Fruit fly (Drosophila melanogaster) whole organism, embryonic: ENCODE measurements around the gene Cyp4g15.
A peak's percentile ranks its signal among the peaks of the same experiment; 100 is the strongest.

Experiments
- ATbp ChIP-seq: fragments of 200-800 bp; sonication (Bioruptor generic); optimal IDR thresholded peaks from 2 replicates; lab custom pipeline; 2017; ENCODE audit warnings: missing biosample characterization, mild to moderate bottlenecking, missing genetic modification characterization, missing genetic modification reagents
- Bgb ChIP-seq: fragments of 200-800 bp; sonication (Bioruptor generic); IDR thresholded peaks from 2 replicates; pipeline ENCODE4 v1.3.6; 2022; ENCODE audit warnings: missing biosample characterization, missing genetic modification characterization; ENCODE audit not compliant: partially characterized antibody
- CG12104 ChIP-seq: fragments of 200-800 bp; sonication (Bioruptor generic); optimal IDR thresholded peaks from 3 replicates; lab custom pipeline; 2016; ENCODE audit warnings: missing biosample characterization, missing genetic modification characterization
- CG12942 ChIP-seq: fragments of 200-800 bp; sonication (Bioruptor generic); optimal IDR thresholded peaks from 3 replicates; lab custom pipeline; 2016; ENCODE audit warnings: missing biosample characterization, missing genetic modification characterization
- CG13624 ChIP-seq: fragments of 200-800 bp; sonication (Bioruptor generic); optimal IDR thresholded peaks from 2 replicates; lab custom pipeline; 2016; ENCODE audit warnings: missing biosample characterization, missing genetic modification characterization
- CG15011 ChIP-seq: fragments of 200-800 bp; sonication (Bioruptor generic); optimal IDR thresholded peaks from 3 replicates; lab custom pipeline; 2018; ENCODE audit warnings: missing biosample characterization, mild to moderate bottlenecking, missing genetic modification characterization
- CG15073 ChIP-seq: fragments of 200-800 bp; sonication (Bioruptor generic); optimal IDR thresholded peaks from 2 replicates; lab custom pipeline; 2016; ENCODE audit warnings: missing biosample characterization, missing genetic modification characterization
- CG15696 ChIP-seq: fragments of 200-800 bp; sonication (Bioruptor generic); optimal IDR thresholded peaks from 2 replicates; lab custom pipeline; 2019; ENCODE audit warnings: missing biosample characterization, mild to moderate bottlenecking, missing genetic modification characterization, moderate library complexity
- CG17359 ChIP-seq: fragments of 200-800 bp; sonication (Bioruptor generic); optimal IDR thresholded peaks from 3 replicates; lab custom pipeline; 2018; ENCODE audit warnings: missing biosample characterization, mild to moderate bottlenecking, missing genetic modification characterization, moderate library complexity
- CG17612 ChIP-seq: fragments of 200-800 bp; sonication (Bioruptor generic); IDR thresholded peaks from 2 replicates; pipeline ENCODE4 v1.3.6; 2022; ENCODE audit warnings: missing biosample characterization, missing genetic modification characterization
- CG18619 ChIP-seq: fragments of 200-800 bp; sonication (Bioruptor generic); optimal IDR thresholded peaks from 3 replicates; lab custom pipeline; 2017; ENCODE audit warnings: missing biosample characterization, mild to moderate bottlenecking, missing genetic modification characterization
- CG2116 ChIP-seq: fragments of 200-800 bp; sonication (Bioruptor generic); optimal IDR thresholded peaks from 3 replicates; lab custom pipeline; 2018; ENCODE audit warnings: missing biosample characterization, mild to moderate bottlenecking, missing genetic modification characterization
- CG2712 ChIP-seq: fragments of 200-800 bp; optimal IDR thresholded peaks from 3 replicates; lab custom pipeline; 2019; ENCODE audit warnings: missing biosample characterization, mild to moderate bottlenecking, missing genetic modification characterization, moderate library complexity
- CG2875 ChIP-seq: fragments of 200-800 bp; sonication (Bioruptor generic); optimal IDR thresholded peaks from 2 replicates; lab custom pipeline; 2017; ENCODE audit warnings: missing biosample characterization, mild to moderate bottlenecking, missing genetic modification characterization, missing genetic modification reagents
- CG30020 ChIP-seq: fragments of 200-800 bp; optimal IDR thresholded peaks from 2 replicates; lab custom pipeline; 2019; ENCODE audit warnings: missing biosample characterization, mild to moderate bottlenecking, missing genetic modification characterization, moderate library complexity
- CG31441 ChIP-seq: fragments of 200-800 bp; sonication (Bioruptor generic); IDR thresholded peaks from 2 replicates; pipeline ENCODE4 v1.3.6; 2022; ENCODE audit warnings: missing biosample characterization, missing genetic modification characterization
- CG3163 ChIP-seq: fragments of 200-800 bp; sonication (Bioruptor generic); optimal IDR thresholded peaks from 3 replicates; lab custom pipeline; 2016; ENCODE audit warnings: missing biosample characterization, missing genetic modification characterization
- CG3847 ChIP-seq: fragments of 200-800 bp; sonication (Bioruptor generic); IDR thresholded peaks from 2 replicates; pipeline ENCODE4 v1.3.6; 2022; ENCODE audit warnings: missing biosample characterization, missing genetic modification characterization
- CG4707 ChIP-seq: fragments of 200-800 bp; sonication (Bioruptor generic); optimal IDR thresholded peaks from 2 replicates; lab custom pipeline; 2018; ENCODE audit warnings: missing biosample characterization, mild to moderate bottlenecking, missing genetic modification characterization, moderate library complexity
- CG5953 ChIP-seq: fragments of 200-800 bp; sonication (Bioruptor generic); IDR thresholded peaks from 2 replicates; pipeline ENCODE4 v1.3.6; 2022; ENCODE audit warnings: missing biosample characterization, missing genetic modification characterization
- CG6689 ChIP-seq: fragments of 200-800 bp; sonication (Bioruptor generic); IDR thresholded peaks from 2 replicates; pipeline ENCODE4 v1.3.6; 2022; ENCODE audit warnings: missing biosample characterization, missing genetic modification characterization
- CG7745 ChIP-seq: fragments of 200-800 bp; sonication (Bioruptor generic); optimal IDR thresholded peaks from 2 replicates; lab custom pipeline; 2018; ENCODE audit warnings: missing biosample characterization, mild to moderate bottlenecking, missing genetic modification characterization, moderate library complexity
- D19A ChIP-seq: fragments of 200-800 bp; optimal IDR thresholded peaks from 3 replicates; lab custom pipeline; 2019; ENCODE audit warnings: missing biosample characterization, mild to moderate bottlenecking, missing genetic modification characterization, moderate library complexity
- Deaf1 ChIP-seq: fragments of 200-800 bp; optimal IDR thresholded peaks from 3 replicates; lab custom pipeline; 2019; ENCODE audit warnings: missing biosample characterization, mild to moderate bottlenecking, missing genetic modification characterization, moderate library complexity
- Gug ChIP-seq: fragments of 200-800 bp; sonication (Bioruptor generic); IDR thresholded peaks from 4 replicates; pipeline ENCODE4 v1.3.6; 2022; ENCODE audit warnings: missing biosample characterization, missing genetic modification characterization
- H15 ChIP-seq: fragments of 200-800 bp; sonication (Bioruptor generic); IDR thresholded peaks from 3 replicates; pipeline ENCODE4 v1.3.6; 2022; ENCODE audit warnings: missing biosample characterization, missing genetic modification characterization
- HLH3B ChIP-seq: fragments of 200-800 bp; sonication (Bioruptor generic); IDR thresholded peaks from 2 replicates; pipeline ENCODE4 v1.3.6; 2022; ENCODE audit warnings: missing biosample characterization, missing genetic modification characterization
- Med ChIP-seq: fragments of 200-800 bp; sonication (Bioruptor generic); peaks from one replicate; lab custom pipeline; 2016; ENCODE audit warnings: missing biosample characterization, missing genetic modification characterization, mild to moderate bottlenecking, inconsistent platforms, moderate library complexity
- NfI ChIP-seq: fragments of 200-800 bp; sonication (Bioruptor generic); optimal IDR thresholded peaks from 3 replicates; lab custom pipeline; 2018; ENCODE audit warnings: missing biosample characterization, mild to moderate bottlenecking, missing genetic modification characterization, moderate library complexity
- Taf1 ChIP-seq: fragments of 200-800 bp; sonication (Bioruptor generic); IDR thresholded peaks from 2 replicates; pipeline ENCODE4 v1.3.6; 2022; ENCODE audit warnings: missing biosample characterization, missing genetic modification characterization
- Tbp ChIP-seq: fragments of >200 bp; optimal IDR thresholded peaks from 2 replicates; lab custom pipeline; 2018; ENCODE audit warnings: missing biosample characterization, missing genetic modification characterization
- Vsx1 ChIP-seq: fragments of 200-800 bp; sonication (Bioruptor generic); optimal IDR thresholded peaks from 2 replicates; lab custom pipeline; 2017; ENCODE audit warnings: missing biosample characterization, mild to moderate bottlenecking, missing genetic modification characterization, missing genetic modification reagents
- abd-A ChIP-seq: fragments of 200-800 bp; sonication (Bioruptor generic); optimal IDR thresholded peaks from 3 replicates; lab custom pipeline; 2019; ENCODE audit warnings: missing biosample characterization, mild to moderate bottlenecking, missing genetic modification characterization, moderate library complexity
- ap ChIP-seq: fragments of 200-800 bp; sonication (Bioruptor generic); IDR thresholded peaks from 2 replicates; pipeline ENCODE4 v1.3.6; 2022; ENCODE audit warnings: missing biosample characterization, missing genetic modification characterization
- bbx ChIP-seq: fragments of 200-800 bp; sonication (Bioruptor generic); IDR thresholded peaks from 2 replicates; pipeline ENCODE4 v1.3.6; 2022; ENCODE audit warnings: missing biosample characterization, missing genetic modification characterization; ENCODE audit not compliant: partially characterized antibody
- caup ChIP-seq: fragments of 200-800 bp; sonication (Bioruptor generic); optimal IDR thresholded peaks from 3 replicates; lab custom pipeline; 2017; ENCODE audit warnings: missing biosample characterization, mild to moderate bottlenecking, missing genetic modification characterization, moderate library complexity; ENCODE audit not compliant: severe bottlenecking
- dpn ChIP-seq, 2 experiments: fragments of 200-800 bp; sonication (Bioruptor generic); optimal IDR thresholded peaks; 3 replicates each; lab custom pipeline; 2016; ENCODE audit warnings: missing biosample characterization in 2 of 2, missing genetic modification characterization in 2 of 2
- ems ChIP-seq: fragments of 200-800 bp; sonication (Bioruptor generic); optimal IDR thresholded peaks from 3 replicates; lab custom pipeline; 2016; ENCODE audit warnings: missing biosample characterization, missing genetic modification characterization
- exex ChIP-seq: fragments of 200-800 bp; sonication (Bioruptor generic); optimal IDR thresholded peaks from 4 replicates; lab custom pipeline; 2018; ENCODE audit warnings: missing biosample characterization, mild to moderate bottlenecking, missing genetic modification characterization, moderate library complexity
- grau ChIP-seq: fragments of 200-800 bp; optimal IDR thresholded peaks from 3 replicates; lab custom pipeline; 2019; ENCODE audit warnings: missing biosample characterization, mild to moderate bottlenecking, missing genetic modification characterization, moderate library complexity
- grn ChIP-seq: fragments of 200-800 bp; sonication (Bioruptor generic); optimal IDR thresholded peaks from 3 replicates; lab custom pipeline; 2017; ENCODE audit warnings: missing biosample characterization, missing genetic modification characterization
- gt ChIP-seq: fragments of 200-800 bp; sonication (Bioruptor generic); IDR thresholded peaks from 2 replicates; pipeline ENCODE4 v1.3.6; 2022; ENCODE audit warnings: missing biosample characterization, missing genetic modification characterization
- nerfin-1 ChIP-seq: fragments of 200-800 bp; sonication (Bioruptor generic); optimal IDR thresholded peaks from 3 replicates; lab custom pipeline; 2019; ENCODE audit warnings: missing biosample characterization, mild to moderate bottlenecking, missing genetic modification characterization, moderate library complexity
- ro ChIP-seq: fragments of 200-800 bp; sonication (Bioruptor generic); IDR thresholded peaks from 2 replicates; pipeline ENCODE4 v1.3.6; 2022; ENCODE audit warnings: missing biosample characterization, missing genetic modification characterization
- sc ChIP-seq, 3 experiments: fragments of >200 bp in 2 of 3; fragments of 200-800 bp in 1 of 3; sonication (Bioruptor generic) in 1 of 3; optimal IDR thresholded peaks; 2 replicates in 2 of 3; 3 replicates in 1 of 3; lab custom pipeline; 2017; ENCODE audit warnings: mild to moderate bottlenecking in 1 of 3, missing biosample characterization in 1 of 3, missing genetic modification characterization in 1 of 3, missing genetic modification reagents in 1 of 3
- shn ChIP-seq: fragments of 200-800 bp; sonication (Bioruptor generic); optimal IDR thresholded peaks from 3 replicates; lab custom pipeline; 2016; ENCODE audit warnings: missing biosample characterization, missing genetic modification characterization
- wdn ChIP-seq: fragments of 200-800 bp; sonication (Bioruptor generic); IDR thresholded peaks from 2 replicates; pipeline ENCODE4 v1.3.6; 2022; ENCODE audit warnings: missing biosample characterization, missing genetic modification characterization
- wor ChIP-seq: fragments of 200-800 bp; sonication (Bioruptor generic); IDR thresholded peaks from 2 replicates; pipeline ENCODE4 v1.3.6; 2022; ENCODE audit warnings: missing biosample characterization, missing genetic modification characterization
- z ChIP-seq: fragments of 200-800 bp; sonication (Bioruptor generic); IDR thresholded peaks from 3 replicates; pipeline ENCODE4 v1.3.6; 2022; ENCODE audit warnings: missing biosample characterization, missing genetic modification characterization

The Cyp4g15 gene

dm6 chrX:11446792-11447405 lies 30.0 kb upstream of the Cyp4g15 start (continued):
- peak; percentile 66 for TF ChIP-seq CG17359 (tag; lab: Kevin White, UChicago)
- TF ChIP-seq CG15696 (tag; lab: Kevin White, UChicago) = peak; percentile 48
- no peak for TF ChIP-seq Bgb (GFP tag; lab: Robert Waterston, UW)
- TF ChIP-seq CG12942 (GFP tag; lab: Kevin White, UChicago) = peak; percentile 48
- peak; percentile 23 for TF ChIP-seq CG15011 (GFP tag; lab: Kevin White, UChicago)
- TF ChIP-seq CG13624 (GFP tag; lab: Kevin White, UChicago) = peak; percentile 90
- peak; percentile 63 for TF ChIP-seq shn (GFP tag; lab: Kevin White, UChicago)
- TF ChIP-seq CG2712 = peak; percentile 34
- TF ChIP-seq sc (optimal IDR thresholded peaks at IDR 0.05; lab: Kevin White, UChicago) = no peak
- no peak for TF ChIP-seq sc (GFP tag; optimal IDR thresholded peaks at IDR 0.05; lab: Kevin White, UChicago)
- peak; percentile 72 for TF ChIP-seq HLH3B (GFP tag; lab: Robert Waterston, UW)
- peak; percentile 96 for TF ChIP-seq grau (tag; lab: Kevin White, UChicago)
- no peak for TF ChIP-seq bbx (GFP tag; lab: Robert Waterston, UW)
- TF ChIP-seq ATbp = peak; percentile 30
- peak; percentile 82 for TF ChIP-seq NfI (GFP tag; lab: Kevin White, UChicago)
- no peak; the same call in 2 of the 3 replicates for TF ChIP-seq z
- TF ChIP-seq CG2875 (GFP tag; lab: Kevin White, UChicago) = no peak
- peak; percentile 98 for TF ChIP-seq Med (GFP tag; lab: Kevin White, UChicago)
- peak; percentile 89 for TF ChIP-seq CG3847 (GFP tag; lab: Robert Waterston, UW)
- TF ChIP-seq exex (tag; lab: Kevin White, UChicago) = peak; percentile 78
- TF ChIP-seq Deaf1 = peak; percentile 92
- TF ChIP-seq CG18619 (GFP tag; lab: Kevin White, UChicago) = peak; percentile 78
- no peak for TF ChIP-seq CG30020
- no peak for TF ChIP-seq nerfin-1 (tag; lab: Kevin White, UChicago)
- TF ChIP-seq Tbp = no peak
- TF ChIP-seq grn (GFP tag; lab: Kevin White, UChicago) = peak; percentile 38
- TF ChIP-seq CG4707 = no peak
- TF ChIP-seq CG2116 (GFP tag; lab: Kevin White, UChicago) = no peak
- peak; percentile 53; the same call in 1 of the 3 replicates for TF ChIP-seq H15 (GFP tag; lab: Robert Waterston, UW)
- TF ChIP-seq wor (GFP tag; lab: Robert Waterston, UW) = no peak
- peak; percentile 61; the same call in 1 of the 2 replicates for TF ChIP-seq CG17612 (GFP tag; lab: Robert Waterston, UW)
- no peak for TF ChIP-seq CG7745 (tag; lab: Kevin White, UChicago)
- peak; percentile 61; the same call in 1 of the 2 replicates for TF ChIP-seq CG5953 (GFP tag; lab: Robert Waterston, UW)
- peak; percentile 90 for TF ChIP-seq Gug (GFP tag; lab: Robert Waterston, UW)
- TF ChIP-seq ap (GFP tag; lab: Robert Waterston, UW) = peak; percentile 63
- TF ChIP-seq abd-A (tag; lab: Kevin White, UChicago) = peak; percentile 45
- peak; percentile 50 for TF ChIP-seq D19A
- peak; percentile 76 to 77 for TF ChIP-seq dpn (GFP tag; optimal IDR thresholded peaks at IDR 0.05; lab: Kevin White, UChicago)
- no peak for TF ChIP-seq CG15073 (GFP tag; lab: Kevin White, UChicago)
- TF ChIP-seq CG6689 (GFP tag; lab: Robert Waterston, UW) = peak; percentile 62
- TF ChIP-seq ro (GFP tag; lab: Robert Waterston, UW) = no peak
- TF ChIP-seq CG31441 (GFP tag; lab: Robert Waterston, UW) = 0 out of 2 replicates have a peak, but pooled peaks have one; percentile 38
- TF ChIP-seq caup (GFP tag; lab: Kevin White, UChicago) = peak; percentile 86
- TF ChIP-seq wdn (GFP tag; lab: Robert Waterston, UW) = peak; percentile 86
- peak; percentile 57 for TF ChIP-seq ems (GFP tag; lab: Kevin White, UChicago)
- no peak for TF ChIP-seq Vsx1 (GFP tag; lab: Kevin White, UChicago)
- no peak for TF ChIP-seq gt (GFP tag; lab: Robert Waterston, UW)
- TF ChIP-seq CG3163 = peak; percentile 41
- TF ChIP-seq Taf1 (GFP tag; lab: Robert Waterston, UW) = peak; percentile 91
- peak; percentile 35 for TF ChIP-seq CG12104 (GFP tag; lab: Kevin White, UChicago)
